Fruit fly (Drosophila melanogaster) whole organism, embryonic: ENCODE results near the gene CG8958.

Experiments
- BEAF-32 ChIP-seq: fragments of 200-800 bp; sonication (Bioruptor generic); optimal IDR thresholded peaks from 3 replicates; lab custom pipeline; 2017; ENCODE audit warnings: missing biosample characterization, missing genetic modification characterization, mild to moderate bottlenecking, moderate library complexity, missing genetic modification reagents
- C15 ChIP-seq: fragments of 200-800 bp; sonication (Bioruptor generic); IDR thresholded peaks from 3 replicates; pipeline ENCODE4 v1.3.6; 2022; ENCODE audit warnings: missing biosample characterization, missing genetic modification characterization
- CG11695 ChIP-seq: fragments of 200-800 bp; sonication (Bioruptor generic); IDR thresholded peaks from 3 replicates; pipeline ENCODE4 v1.3.6; 2022; ENCODE audit warnings: missing biosample characterization, missing genetic modification characterization
- CG12071 ChIP-seq: fragments of 200-800 bp; sonication (Bioruptor generic); optimal IDR thresholded peaks from 3 replicates; lab custom pipeline; 2018; ENCODE audit warnings: missing biosample characterization, mild to moderate bottlenecking, missing genetic modification characterization
- CG12155 ChIP-seq: fragments of 200-800 bp; sonication (Bioruptor generic); optimal IDR thresholded peaks from 3 replicates; lab custom pipeline; 2016; ENCODE audit warnings: missing biosample characterization, missing genetic modification characterization
- CG17186 ChIP-seq: fragments of 200-800 bp; sonication (Bioruptor generic); optimal IDR thresholded peaks from 3 replicates; lab custom pipeline; 2017; ENCODE audit warnings: missing biosample characterization, missing genetic modification reagents, missing genetic modification characterization
- CG17829 ChIP-seq: fragments of 200-800 bp; optimal IDR thresholded peaks from 2 replicates; lab custom pipeline; 2019; ENCODE audit warnings: missing biosample characterization, mild to moderate bottlenecking, missing genetic modification characterization, moderate library complexity
- CG30020 ChIP-seq: fragments of 200-800 bp; optimal IDR thresholded peaks from 2 replicates; lab custom pipeline; 2019; ENCODE audit warnings: missing biosample characterization, mild to moderate bottlenecking, missing genetic modification characterization, moderate library complexity
- CG31224 ChIP-seq: fragments of 200-800 bp; sonication (Bioruptor generic); IDR thresholded peaks from 2 replicates; pipeline ENCODE4 v1.3.6; 2022; ENCODE audit warnings: missing biosample characterization, missing genetic modification characterization
- CG32532 ChIP-seq: fragments of 200-800 bp; sonication (Bioruptor generic); IDR thresholded peaks from 2 replicates; pipeline ENCODE4 v1.3.6; 2022; ENCODE audit warnings: missing biosample characterization, missing genetic modification characterization
- CG3407 ChIP-seq: fragments of 200-800 bp; sonication (Bioruptor generic); optimal IDR thresholded peaks from 2 replicates; lab custom pipeline; 2018; ENCODE audit warnings: missing biosample characterization, mild to moderate bottlenecking, missing genetic modification characterization
- CG34376 ChIP-seq: fragments of 200-800 bp; sonication (Bioruptor generic); optimal IDR thresholded peaks from 2 replicates; lab custom pipeline; 2018; ENCODE audit warnings: missing biosample characterization, mild to moderate bottlenecking, missing genetic modification characterization
- CG4328 ChIP-seq: fragments of 200-800 bp; sonication (Bioruptor generic); optimal IDR thresholded peaks from 3 replicates; lab custom pipeline; 2017; ENCODE audit warnings: missing biosample characterization, missing genetic modification reagents, missing genetic modification characterization
- CG43689 ChIP-seq: fragments of 200-800 bp; sonication (Bioruptor generic); IDR thresholded peaks from 2 replicates; pipeline ENCODE4 v1.3.6; 2022; ENCODE audit warnings: missing biosample characterization, missing genetic modification characterization
- CG6791 ChIP-seq: fragments of 200-800 bp; sonication (Bioruptor generic); IDR thresholded peaks from 3 replicates; pipeline ENCODE4 v1.3.6; 2022; ENCODE audit warnings: missing biosample characterization, missing genetic modification characterization; ENCODE audit not compliant: partially characterized antibody
- CG7372 ChIP-seq: fragments of 200-800 bp; sonication (Bioruptor generic); IDR thresholded peaks from 2 replicates; pipeline ENCODE4 v1.3.6; 2022; ENCODE audit warnings: missing biosample characterization, missing genetic modification characterization
- CG7963 ChIP-seq: fragments of 200-800 bp; sonication (Bioruptor generic); IDR thresholded peaks from 3 replicates; pipeline ENCODE4 v1.3.6; 2022; ENCODE audit warnings: missing biosample characterization, missing genetic modification characterization; ENCODE audit not compliant: partially characterized antibody
- CG8089 ChIP-seq: fragments of 200-800 bp; sonication (Bioruptor generic); optimal IDR thresholded peaks from 3 replicates; lab custom pipeline; 2016; ENCODE audit warnings: missing biosample characterization, missing genetic modification characterization
- CG8290 ChIP-seq, 3 experiments: fragments of 200-800 bp; sonication (Bioruptor generic); optimal IDR thresholded peaks; 2 replicates each; lab custom pipeline; 2016 to 2019; ENCODE audit warnings: missing biosample characterization in 3 of 3, missing genetic modification characterization in 3 of 3, mild to moderate bottlenecking in 2 of 3, moderate library complexity in 1 of 3
- CG8359 ChIP-seq: fragments of 200-800 bp; sonication (Bioruptor generic); optimal IDR thresholded peaks from 2 replicates; lab custom pipeline; 2017; ENCODE audit warnings: missing biosample characterization, mild to moderate bottlenecking, missing genetic modification characterization, borderline replicate concordance
- CG9876 ChIP-seq: fragments of 200-800 bp; sonication (Bioruptor generic); optimal IDR thresholded peaks from 2 replicates; lab custom pipeline; 2016; ENCODE audit warnings: missing biosample characterization, missing genetic modification characterization
- CG9932 ChIP-seq: fragments of 200-800 bp; sonication (Bioruptor generic); IDR thresholded peaks from 2 replicates; pipeline ENCODE4 v1.3.6; 2022; ENCODE audit warnings: missing biosample characterization, missing genetic modification characterization
- CkIIα-i1 ChIP-seq: fragments of 200-800 bp; sonication (Bioruptor generic); IDR thresholded peaks from 2 replicates; pipeline ENCODE4 v1.3.6; 2022; ENCODE audit warnings: missing biosample characterization, missing genetic modification characterization
- D ChIP-seq, 2 experiments: fragments of 200-800 bp in 1 of 2; fragments of >200 bp in 1 of 2; sonication (Bioruptor generic) in 1 of 2; optimal IDR thresholded peaks; 2 replicates in 1 of 2; 3 replicates in 1 of 2; lab custom pipeline; 2017; ENCODE audit warnings: mild to moderate bottlenecking in 1 of 2, missing biosample characterization in 1 of 2, missing genetic modification characterization in 1 of 2, missing genetic modification reagents in 1 of 2
- Dad ChIP-seq: fragments of 200-800 bp; sonication (Bioruptor generic); optimal IDR thresholded peaks from 3 replicates; lab custom pipeline; 2016; ENCODE audit warnings: missing biosample characterization, missing genetic modification characterization
- Dek ChIP-seq: fragments of 200-800 bp; sonication (Bioruptor generic); optimal IDR thresholded peaks from 3 replicates; lab custom pipeline; 2019; ENCODE audit warnings: missing biosample characterization, mild to moderate bottlenecking, missing genetic modification characterization, moderate library complexity
- Dip3 ChIP-seq: fragments of 200-800 bp; sonication (Bioruptor generic); optimal IDR thresholded peaks from 3 replicates; lab custom pipeline; 2016; ENCODE audit warnings: missing biosample characterization, missing genetic modification characterization
- Dp ChIP-seq: fragments of 200-800 bp; sonication (Bioruptor generic); optimal IDR thresholded peaks from 2 replicates; lab custom pipeline; 2018; ENCODE audit warnings: missing biosample characterization, mild to moderate bottlenecking, missing genetic modification characterization, moderate library complexity
- Fer2 ChIP-seq: fragments of 200-800 bp; sonication (Bioruptor generic); optimal IDR thresholded peaks from 2 replicates; lab custom pipeline; 2018; ENCODE audit warnings: missing biosample characterization, mild to moderate bottlenecking, missing genetic modification characterization, moderate library complexity
- Hey ChIP-seq: fragments of 200-800 bp; sonication (Bioruptor generic); optimal IDR thresholded peaks from 3 replicates; lab custom pipeline; 2018; ENCODE audit warnings: missing biosample characterization, mild to moderate bottlenecking, missing genetic modification characterization
- NC2α ChIP-seq: fragments of 200-800 bp; sonication (Bioruptor generic); optimal IDR thresholded peaks from 2 replicates; lab custom pipeline; 2016; ENCODE audit warnings: missing biosample characterization, missing genetic modification characterization
- NC2β ChIP-seq: fragments of 200-800 bp; sonication (Bioruptor generic); optimal IDR thresholded peaks from 2 replicates; lab custom pipeline; 2016; ENCODE audit warnings: missing biosample characterization, missing genetic modification characterization
- Rfx ChIP-seq: fragments of 200-800 bp; sonication (Bioruptor generic); IDR thresholded peaks from 2 replicates; pipeline ENCODE4 v1.3.6; 2022; ENCODE audit warnings: missing biosample characterization, missing genetic modification characterization
- Stat92E ChIP-seq, 3 experiments: fragments of >200 bp in 2 of 3; fragments of 200-800 bp in 1 of 3; sonication (Bioruptor generic) in 1 of 3; optimal IDR thresholded peaks; 2 replicates each; lab custom pipeline; 2017 to 2019; ENCODE audit warnings: missing biosample characterization in 3 of 3, missing genetic modification characterization in 3 of 3, mild to moderate bottlenecking in 1 of 3, moderate library complexity in 1 of 3
- Vsx1 ChIP-seq: fragments of 200-800 bp; sonication (Bioruptor generic); optimal IDR thresholded peaks from 2 replicates; lab custom pipeline; 2017; ENCODE audit warnings: missing biosample characterization, mild to moderate bottlenecking, missing genetic modification characterization, missing genetic modification reagents
- Xrp1 ChIP-seq: fragments of 200-800 bp; sonication (Bioruptor generic); IDR thresholded peaks from 2 replicates; pipeline ENCODE4 v1.3.6; 2022; ENCODE audit warnings: missing biosample characterization, missing genetic modification characterization
- ash1 ChIP-seq: fragments of 200-800 bp; sonication (Bioruptor generic); optimal IDR thresholded peaks from 2 replicates; lab custom pipeline; 2018; ENCODE audit warnings: missing biosample characterization, mild to moderate bottlenecking, missing genetic modification characterization
- chinmo ChIP-seq: fragments of 200-800 bp; sonication (Bioruptor generic); IDR thresholded peaks from 4 replicates; pipeline ENCODE4 v1.3.6; 2022; ENCODE audit warnings: missing biosample characterization, missing genetic modification characterization; ENCODE audit not compliant: partially characterized antibody
- chm ChIP-seq: fragments of 200-800 bp; sonication (Bioruptor generic); IDR thresholded peaks from 2 replicates; pipeline ENCODE4 v1.3.6; 2022; ENCODE audit warnings: missing biosample characterization, missing genetic modification characterization
- crc ChIP-seq: fragments of 200-800 bp; sonication (Bioruptor generic); optimal IDR thresholded peaks from 2 replicates; lab custom pipeline; 2016; ENCODE audit warnings: missing biosample characterization, missing genetic modification characterization
- da ChIP-seq: fragments of 200-800 bp; sonication (Bioruptor generic); optimal IDR thresholded peaks from 2 replicates; lab custom pipeline; 2016; ENCODE audit warnings: missing biosample characterization, missing genetic modification characterization
- dmrt99B ChIP-seq: fragments of 200-800 bp; sonication (Bioruptor generic); optimal IDR thresholded peaks from 2 replicates; lab custom pipeline; 2018; ENCODE audit warnings: missing biosample characterization, mild to moderate bottlenecking, missing genetic modification characterization, moderate library complexity
- ems ChIP-seq: fragments of 200-800 bp; sonication (Bioruptor generic); optimal IDR thresholded peaks from 3 replicates; lab custom pipeline; 2016; ENCODE audit warnings: missing biosample characterization, missing genetic modification characterization
- fd3F ChIP-seq: fragments of 200-800 bp; sonication (Bioruptor generic); optimal IDR thresholded peaks from 2 replicates; lab custom pipeline; 2018; ENCODE audit warnings: missing biosample characterization, mild to moderate bottlenecking, missing genetic modification characterization, moderate library complexity
- ftz-f1 ChIP-seq: fragments of 200-800 bp; sonication (Bioruptor generic); optimal IDR thresholded peaks from 2 replicates; lab custom pipeline; 2016; ENCODE audit warnings: missing biosample characterization, missing genetic modification characterization
- pb ChIP-seq: fragments of 200-800 bp; sonication (Bioruptor generic); optimal IDR thresholded peaks from 3 replicates; lab custom pipeline; 2016; ENCODE audit warnings: missing biosample characterization, missing genetic modification characterization
- row ChIP-seq: fragments of 200-800 bp; sonication (Bioruptor generic); IDR thresholded peaks from 3 replicates; pipeline ENCODE4 v1.3.6; 2022; ENCODE audit warnings: missing biosample characterization, missing genetic modification characterization
- seq ChIP-seq: fragments of 200-800 bp; sonication (Bioruptor generic); IDR thresholded peaks from 2 replicates; pipeline ENCODE4 v1.3.6; 2022; ENCODE audit warnings: missing biosample characterization, missing genetic modification characterization
- sna ChIP-seq: fragments of 200-800 bp; sonication (Bioruptor generic); IDR thresholded peaks from 2 replicates; pipeline ENCODE4 v1.3.6; 2022; ENCODE audit warnings: missing biosample characterization, missing genetic modification characterization; ENCODE audit not compliant: partially characterized antibody

The CG8958 gene

DNA sequence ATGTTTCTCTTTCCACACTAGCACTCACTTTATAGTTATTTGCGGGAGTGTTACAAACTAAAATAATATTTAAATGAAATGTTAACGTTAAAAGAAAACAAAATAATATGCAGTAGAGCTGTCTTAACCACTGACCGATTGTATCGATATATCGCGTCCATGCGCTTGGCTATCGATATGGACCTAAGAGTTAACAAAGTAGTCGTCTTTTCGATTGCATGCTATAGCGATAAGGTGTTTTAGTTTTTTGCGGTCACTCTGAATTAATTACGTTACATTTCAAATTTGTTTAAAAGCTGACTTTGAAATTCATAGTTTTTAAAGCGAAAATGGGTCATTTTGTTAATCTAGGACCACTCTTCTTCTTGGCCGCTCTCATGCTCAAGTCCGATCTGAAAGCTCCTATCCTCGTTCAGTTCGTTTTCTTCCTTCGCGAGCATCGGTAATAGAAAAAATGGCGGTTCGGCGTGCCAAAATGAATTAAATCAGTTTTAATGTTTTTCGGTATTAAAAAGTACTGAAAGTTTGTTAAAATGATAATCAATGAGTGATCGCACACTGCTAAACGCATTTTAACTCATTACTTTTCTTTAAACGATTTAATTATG is 9.6 kb upstream of the CG8958 start, which contains the start of gene Nipsnap (continued):
- TF ChIP-seq CG6791 (GFP tag; lab: Robert Waterston, UW) (peak; percentile 99), Hey (tag; lab: Kevin White, UChicago) (no peak), Dek (tag; lab: Kevin White, UChicago) (no peak), sna (GFP tag; lab: Robert Waterston, UW) (peak; percentile 87), BEAF-32 (GFP tag; lab: Kevin White, UChicago) (peak; percentile 95), CG8290 (GFP tag; optimal IDR thresholded peaks at IDR 0.05; lab: Kevin White, UChicago) (peak; percentile 8), CG8290 (tag; optimal IDR thresholded peaks at IDR 0.05; lab: Kevin White, UChicago) (no peak), fd3F (GFP tag; lab: Kevin White, UChicago) (no peak), CG8089 (GFP tag; lab: Kevin White, UChicago) (no peak), chinmo (GFP tag; lab: Robert Waterston, UW) (peak; percentile 97; the same call in 3 of the 4 replicates), crc (no peak), NC2α (GFP tag; lab: Kevin White, UChicago) (no peak), CG17186 (GFP tag; lab: Kevin White, UChicago) (peak; percentile 14), ems (GFP tag; lab: Kevin White, UChicago) (no peak), pb (no peak), CG30020 (tag; lab: Kevin White, UChicago) (peak; percentile 50), NC2β (no peak), Fer2 (tag; lab: Kevin White, UChicago) (no peak), CG43689 (GFP tag; lab: Robert Waterston, UW) (no peak), CG12155 (GFP tag; lab: Kevin White, UChicago) (no peak), Dad (GFP tag; lab: Kevin White, UChicago) (no peak), CG7372 (GFP tag; lab: Robert Waterston, UW) (no peak), CkIIα-i1 (GFP tag; lab: Robert Waterston, UW) (no peak), D (optimal IDR thresholded peaks at IDR 0.05; lab: Kevin White, UChicago) (no peak), D (GFP tag; optimal IDR thresholded peaks at IDR 0.05; lab: Kevin White, UChicago) (no peak), Vsx1 (GFP tag; lab: Kevin White, UChicago) (no peak), seq (GFP tag; lab: Robert Waterston, UW) (no peak), CG17829 (tag; lab: Kevin White, UChicago) (peak; percentile 20), Dip3 (GFP tag; lab: Kevin White, UChicago) (peak; percentile 24), CG8359 (GFP tag; lab: Kevin White, UChicago) (no peak), CG9876 (no peak), dmrt99B (tag; lab: Kevin White, UChicago) (no peak), ftz-f1 (GFP tag; lab: Kevin White, UChicago) (no peak), CG12071 (GFP tag; lab: Kevin White, UChicago) (no peak), CG9932 (GFP tag; lab: Robert Waterston, UW) (no peak), Dp (peak; percentile 56), ash1 (no peak), CG31224 (GFP tag; lab: Robert Waterston, UW) (no peak), Stat92E (GFP tag; optimal IDR thresholded peaks at IDR 0.05; lab: Kevin White, UChicago) (no peak), CG7963 (GFP tag; lab: Robert Waterston, UW) (peak; percentile 98), CG3407 (GFP tag; lab: Kevin White, UChicago) (no peak), C15 (GFP tag; lab: Robert Waterston, UW) (no peak), CG34376 (GFP tag; lab: Kevin White, UChicago) (no peak), CG4328 (GFP tag; lab: Kevin White, UChicago) (no peak), CG32532 (GFP tag; lab: Robert Waterston, UW) (no peak), da (no peak), CG11695 (GFP tag; lab: Robert Waterston, UW) (no peak), Xrp1 (no peak), chm (no peak), Rfx (GFP tag; lab: Robert Waterston, UW) (no peak; the same call in 1 of the 2 replicates), row (peak; percentile 45; the same call in 2 of the 3 replicates)
